Fruit fly (Drosophila melanogaster) whole organism, prepupa: Measurements from ENCODE around the gene CG6340.

ENCODE experiments used
- Ets96B ChIP-seq: fragments of 200-800 bp; optimal IDR thresholded peaks from 2 replicates; lab custom pipeline; 2019; ENCODE audit warnings: missing biosample characterization, mild to moderate bottlenecking, missing genetic modification characterization, moderate library complexity
- svp ChIP-seq: fragments of 200-800 bp; sonication (Bioruptor generic); peaks from one replicate; lab custom pipeline; 2016; ENCODE audit warnings: missing biosample characterization, missing genetic modification characterization

dm6 chrX:15496651-15497409 lies 14.7 kb downstream of the CG6340 start:
- TF ChIP-seq svp (GFP tag; lab: Kevin White, UChicago) (no peak), Ets96B (tag; lab: Kevin White, UChicago) (no peak)
